Fruit fly (Drosophila melanogaster) whole organism, embryonic: ENCODE measurements around the gene CG7213.
"Not testable (repeated sequence)": the region's sequence is repeated elsewhere in the genome, so short reads cannot be mapped to it uniquely, and the experiment has no call there.

Experiments used
- BEAF-32 ChIP-seq: fragments of 200-800 bp; sonication (Bioruptor generic); optimal IDR thresholded peaks from 3 replicates; lab custom pipeline; 2017; ENCODE audit warnings: missing biosample characterization, missing genetic modification characterization, mild to moderate bottlenecking, moderate library complexity, missing genetic modification reagents
- Blimp-1 ChIP-seq: fragments of 200-800 bp; sonication (Bioruptor generic); optimal IDR thresholded peaks from 3 replicates; lab custom pipeline; 2018; ENCODE audit warnings: missing biosample characterization, missing genetic modification characterization, mild to moderate bottlenecking, moderate library complexity, missing genetic modification reagents
- CG13894 ChIP-seq: fragments of 200-800 bp; sonication (Bioruptor generic); optimal IDR thresholded peaks from 3 replicates; lab custom pipeline; 2018; ENCODE audit warnings: missing biosample characterization, mild to moderate bottlenecking, missing genetic modification characterization, moderate library complexity
- CG2889 ChIP-seq: fragments of 200-800 bp; sonication (Bioruptor generic); IDR thresholded peaks from 3 replicates; pipeline ENCODE4 v1.3.6; 2022; ENCODE audit warnings: missing biosample characterization, missing genetic modification characterization
- CG3163 ChIP-seq: fragments of 200-800 bp; sonication (Bioruptor generic); optimal IDR thresholded peaks from 3 replicates; lab custom pipeline; 2016; ENCODE audit warnings: missing biosample characterization, missing genetic modification characterization
- CG3281 ChIP-seq: fragments of 200-800 bp; sonication (Bioruptor generic); optimal IDR thresholded peaks from 3 replicates; lab custom pipeline; 2017; ENCODE audit warnings: missing biosample characterization, mild to moderate bottlenecking, missing genetic modification characterization
- CG42726 ChIP-seq: fragments of 200-800 bp; sonication (Bioruptor generic); IDR thresholded peaks from 2 replicates; pipeline ENCODE4 v1.3.6; 2022; ENCODE audit warnings: missing biosample characterization, missing genetic modification characterization; ENCODE audit not compliant: partially characterized antibody
- CG4820 ChIP-seq: fragments of 200-800 bp; sonication (Bioruptor generic); optimal IDR thresholded peaks from 3 replicates; lab custom pipeline; 2016; ENCODE audit warnings: missing biosample characterization, missing genetic modification characterization
- CG5180 ChIP-seq: fragments of 200-800 bp; sonication (Bioruptor generic); optimal IDR thresholded peaks from 3 replicates; lab custom pipeline; 2017; ENCODE audit warnings: missing biosample characterization, missing genetic modification characterization, mild to moderate bottlenecking, moderate library complexity, missing genetic modification reagents
- CG5245 ChIP-seq: fragments of 200-800 bp; sonication (Bioruptor generic); optimal IDR thresholded peaks from 3 replicates; lab custom pipeline; 2016; ENCODE audit warnings: missing biosample characterization, missing genetic modification characterization
- CG5953 ChIP-seq: fragments of 200-800 bp; sonication (Bioruptor generic); IDR thresholded peaks from 2 replicates; pipeline ENCODE4 v1.3.6; 2022; ENCODE audit warnings: missing biosample characterization, missing genetic modification characterization
- CG6654 ChIP-seq: fragments of 200-800 bp; sonication (Bioruptor generic); optimal IDR thresholded peaks from 2 replicates; lab custom pipeline; 2017; ENCODE audit warnings: missing biosample characterization, mild to moderate bottlenecking, missing genetic modification characterization
- CG8290 ChIP-seq, 3 experiments: fragments of 200-800 bp; sonication (Bioruptor generic); optimal IDR thresholded peaks; 2 replicates each; lab custom pipeline; 2016 to 2019; ENCODE audit warnings: missing biosample characterization in 3 of 3, missing genetic modification characterization in 3 of 3, mild to moderate bottlenecking in 2 of 3, moderate library complexity in 1 of 3
- CG8944 ChIP-seq: fragments of 200-800 bp; sonication (Bioruptor generic); optimal IDR thresholded peaks from 3 replicates; lab custom pipeline; 2016; ENCODE audit warnings: missing biosample characterization, missing genetic modification characterization
- CG9876 ChIP-seq: fragments of 200-800 bp; sonication (Bioruptor generic); optimal IDR thresholded peaks from 2 replicates; lab custom pipeline; 2016; ENCODE audit warnings: missing biosample characterization, missing genetic modification characterization
- D19A ChIP-seq: fragments of 200-800 bp; optimal IDR thresholded peaks from 3 replicates; lab custom pipeline; 2019; ENCODE audit warnings: missing biosample characterization, mild to moderate bottlenecking, missing genetic modification characterization, moderate library complexity
- D19B ChIP-seq: fragments of 200-800 bp; sonication (Bioruptor generic); optimal IDR thresholded peaks from 2 replicates; lab custom pipeline; 2017; ENCODE audit warnings: missing biosample characterization, mild to moderate bottlenecking, missing genetic modification characterization
- Dfd ChIP-seq, 2 experiments: fragments of >200 bp; optimal IDR thresholded peaks; 2 replicates each; lab custom pipeline; 2017; ENCODE audit warnings: missing biosample characterization in 2 of 2, missing genetic modification characterization in 2 of 2
- E2f2 ChIP-seq: fragments of 200-800 bp; sonication (Bioruptor generic); IDR thresholded peaks from 2 replicates; pipeline ENCODE4 v1.3.6; 2022; ENCODE audit warnings: missing biosample characterization, missing genetic modification characterization
- Ets65A ChIP-seq: fragments of 200-800 bp; sonication (Bioruptor generic); peaks from one replicate; lab custom pipeline; 2016; ENCODE audit warnings: missing biosample characterization, missing genetic modification characterization
- Gsc ChIP-seq: fragments of 200-800 bp; sonication (Bioruptor generic); IDR thresholded peaks from 2 replicates; pipeline ENCODE4 v1.3.6; 2022; ENCODE audit warnings: missing biosample characterization, missing genetic modification characterization
- HLH4C ChIP-seq: fragments of 200-800 bp; sonication (Bioruptor generic); IDR thresholded peaks from 3 replicates; pipeline ENCODE4 v1.3.6; 2022; ENCODE audit warnings: missing biosample characterization, missing genetic modification characterization; ENCODE audit not compliant: partially characterized antibody
- Kr ChIP-seq: fragments of 200-800 bp; sonication (Bioruptor generic); optimal IDR thresholded peaks from 2 replicates; lab custom pipeline; 2017; ENCODE audit warnings: missing biosample characterization, mild to moderate bottlenecking, missing genetic modification characterization
- NfI ChIP-seq: fragments of 200-800 bp; sonication (Bioruptor generic); optimal IDR thresholded peaks from 3 replicates; lab custom pipeline; 2018; ENCODE audit warnings: missing biosample characterization, mild to moderate bottlenecking, missing genetic modification characterization, moderate library complexity
- Xbp1 ChIP-seq: fragments of 200-800 bp; sonication (Bioruptor generic); optimal IDR thresholded peaks from 3 replicates; lab custom pipeline; 2016; ENCODE audit warnings: missing biosample characterization, mild to moderate bottlenecking, missing genetic modification characterization
- abd-A ChIP-seq: fragments of 200-800 bp; sonication (Bioruptor generic); optimal IDR thresholded peaks from 3 replicates; lab custom pipeline; 2019; ENCODE audit warnings: missing biosample characterization, mild to moderate bottlenecking, missing genetic modification characterization, moderate library complexity
- ap ChIP-seq: fragments of 200-800 bp; sonication (Bioruptor generic); IDR thresholded peaks from 2 replicates; pipeline ENCODE4 v1.3.6; 2022; ENCODE audit warnings: missing biosample characterization, missing genetic modification characterization
- btn ChIP-seq: fragments of 200-800 bp; sonication (Bioruptor generic); optimal IDR thresholded peaks from 2 replicates; lab custom pipeline; 2016; ENCODE audit warnings: missing biosample characterization, missing genetic modification characterization
- ems ChIP-seq: fragments of 200-800 bp; sonication (Bioruptor generic); optimal IDR thresholded peaks from 3 replicates; lab custom pipeline; 2016; ENCODE audit warnings: missing biosample characterization, missing genetic modification characterization
- eve ChIP-seq, 2 experiments: fragments of >200 bp; optimal IDR thresholded peaks; 2 replicates each; lab custom pipeline; 2017; ENCODE audit warnings: missing biosample characterization in 2 of 2, missing genetic modification characterization in 2 of 2
- ewg ChIP-seq: fragments of 200-800 bp; sonication (Bioruptor generic); optimal IDR thresholded peaks from 3 replicates; lab custom pipeline; 2017; ENCODE audit warnings: mild to moderate bottlenecking, missing biosample characterization, missing genetic modification reagents, missing genetic modification characterization
- gem ChIP-seq: fragments of 200-800 bp; sonication (Bioruptor generic); optimal IDR thresholded peaks from 2 replicates; lab custom pipeline; 2019; ENCODE audit warnings: missing biosample characterization, mild to moderate bottlenecking, missing genetic modification characterization, moderate library complexity
- hb ChIP-seq: fragments of 200-800 bp; sonication (Bioruptor generic); IDR thresholded peaks from 3 replicates; pipeline ENCODE4 v1.3.6; 2022; ENCODE audit warnings: missing biosample characterization, missing genetic modification characterization; ENCODE audit not compliant: partially characterized antibody
- kni ChIP-seq: fragments of 200-800 bp; sonication (Bioruptor generic); optimal IDR thresholded peaks from 3 replicates; lab custom pipeline; 2017; ENCODE audit warnings: mild to moderate bottlenecking, missing biosample characterization, missing genetic modification reagents, missing genetic modification characterization
- psq ChIP-seq: fragments of 200-800 bp; sonication (Bioruptor generic); optimal IDR thresholded peaks from 2 replicates; lab custom pipeline; 2017; ENCODE audit warnings: missing biosample characterization, missing genetic modification characterization
- schlank ChIP-seq: fragments of 200-800 bp; sonication (Bioruptor generic); optimal IDR thresholded peaks from 2 replicates; lab custom pipeline; 2018; ENCODE audit warnings: missing biosample characterization, mild to moderate bottlenecking, missing genetic modification characterization
- sd ChIP-seq: fragments of 200-800 bp; sonication (Bioruptor generic); optimal IDR thresholded peaks from 3 replicates; lab custom pipeline; 2018; ENCODE audit warnings: missing biosample characterization, mild to moderate bottlenecking, missing genetic modification characterization, moderate library complexity
- stwl ChIP-seq: fragments of 200-800 bp; sonication (Bioruptor generic); optimal IDR thresholded peaks from 3 replicates; lab custom pipeline; 2018; ENCODE audit warnings: missing biosample characterization, mild to moderate bottlenecking, missing genetic modification characterization, moderate library complexity
- trem ChIP-seq: fragments of 200-800 bp; optimal IDR thresholded peaks from 3 replicates; lab custom pipeline; 2019; ENCODE audit warnings: missing biosample characterization, mild to moderate bottlenecking, missing genetic modification characterization, moderate library complexity
- ttk ChIP-seq: fragments of 200-800 bp; sonication (Bioruptor generic); IDR thresholded peaks from 2 replicates; pipeline ENCODE4 v2.1.2; 2022; ENCODE audit warnings: missing biosample characterization, missing genetic modification characterization
- vvl ChIP-seq: fragments of 200-800 bp; sonication (Bioruptor generic); IDR thresholded peaks from 2 replicates; pipeline ENCODE4 v1.3.6; 2022; ENCODE audit warnings: missing biosample characterization, missing genetic modification characterization
- wek ChIP-seq: fragments of 200-800 bp; sonication (Bioruptor generic); optimal IDR thresholded peaks from 3 replicates; lab custom pipeline; 2018; ENCODE audit warnings: missing biosample characterization, mild to moderate bottlenecking, missing genetic modification characterization, moderate library complexity
- zen ChIP-seq: fragments of 200-800 bp; sonication (Bioruptor generic); optimal IDR thresholded peaks from 3 replicates; lab custom pipeline; 2018; ENCODE audit warnings: missing biosample characterization, mild to moderate bottlenecking, missing genetic modification characterization, moderate library complexity
- zfh1 ChIP-seq: fragments of 200-800 bp; sonication (Bioruptor generic); IDR thresholded peaks from 3 replicates; pipeline ENCODE4 v1.3.6; 2022; ENCODE audit warnings: missing biosample characterization, missing genetic modification characterization

Gene CG7213

DNA sequence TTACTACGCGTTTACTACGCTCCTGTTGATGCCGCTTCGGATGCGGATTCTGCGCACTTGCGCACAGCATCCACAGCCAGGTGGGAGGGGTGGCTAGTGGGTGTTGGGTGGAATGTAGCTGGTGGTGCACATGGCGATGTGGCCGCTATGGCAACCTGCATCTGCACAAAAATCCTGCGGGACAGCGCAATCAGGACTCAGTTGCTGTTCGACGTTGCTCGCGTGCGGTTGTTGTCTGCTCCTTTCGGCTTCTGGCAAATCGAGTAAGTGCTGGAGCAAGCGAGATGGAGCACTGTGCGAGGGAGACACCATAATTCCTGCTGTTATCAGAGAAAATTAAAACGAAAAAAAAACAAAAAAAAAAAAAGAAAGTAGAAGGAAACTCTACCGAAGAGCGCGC lies 531 bp upstream of the CG7213 start (continued):
- TF ChIP-seq ttk (GFP tag; lab: Robert Waterston, UW), result no peak
- TF ChIP-seq CG6654 (GFP tag; lab: Kevin White, UChicago), result no peak
- no peak for TF ChIP-seq CG8944 (GFP tag; lab: Kevin White, UChicago)
- TF ChIP-seq psq (GFP tag; lab: Kevin White, UChicago), result no peak
- TF ChIP-seq ems, result no peak
- TF ChIP-seq CG3281, result no peak
- no peak for TF ChIP-seq CG2889
- no peak for TF ChIP-seq schlank
- TF ChIP-seq CG5245 (GFP tag; lab: Kevin White, UChicago), result no peak
- TF ChIP-seq btn (GFP tag; lab: Kevin White, UChicago), result no peak
- 0 out of 3 replicates have a peak, but pooled peaks have one; percentile 18 for TF ChIP-seq HLH4C (GFP tag; lab: Robert Waterston, UW)
- TF ChIP-seq CG5180, result no peak
- TF ChIP-seq, all 482 proteins: peak for 14

DNA sequence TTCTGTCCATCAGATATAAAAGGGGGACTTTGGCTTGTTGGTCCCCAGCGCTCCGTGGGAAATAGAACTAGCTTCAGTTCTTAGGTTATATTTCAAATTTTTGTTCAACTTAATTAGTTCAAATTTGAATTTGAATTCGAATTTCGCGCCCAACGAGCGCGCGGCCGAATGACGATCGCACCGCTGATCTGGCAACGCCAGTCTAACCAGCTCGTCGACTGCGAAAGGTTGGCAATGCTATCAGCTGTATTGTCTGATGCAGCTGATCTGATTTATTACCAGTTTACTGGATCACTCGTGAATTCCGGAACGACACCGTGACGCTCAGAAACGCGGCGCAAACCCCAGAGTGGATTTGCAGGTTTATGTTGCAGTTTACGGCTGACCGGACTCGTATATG lies 2.1 kb downstream of the CG7213 start, which contains the start of gene Dscam4:
Gene Dscam4, plus strand, starts transcription at position 301 of the 400 bp plus-strand sequence.
- not testable (repeated sequence) for TF ChIP-seq Kr, Xbp1, CG3163 (GFP tag; lab: Kevin White, UChicago)

DNA sequence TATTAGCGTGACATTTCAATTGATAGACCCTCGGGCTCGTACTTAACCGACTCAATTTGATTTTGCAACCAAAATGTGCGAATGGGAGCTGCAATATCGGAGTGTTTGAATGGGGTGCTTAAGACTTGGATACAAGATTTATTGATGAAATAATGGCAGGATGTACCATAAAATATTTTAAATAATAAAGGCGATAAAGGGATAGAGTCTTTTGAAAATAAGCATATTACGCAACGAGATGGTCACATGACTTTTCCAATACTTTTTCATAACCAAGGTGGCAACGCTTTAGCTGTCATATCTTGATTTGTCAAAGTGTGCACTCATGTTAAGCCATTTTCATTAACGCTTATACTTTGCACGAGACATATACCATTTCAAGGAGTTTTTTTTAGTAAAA lies 11.5 kb downstream of the CG7213 start, which contains the start of gene eIF4E3:
Gene eIF4E3, plus strand, starts transcription at position 301 of the 400 bp plus-strand sequence.
- TF ChIP-seq E2f2 (GFP tag; lab: Robert Waterston, UW) (no peak), stwl (tag; lab: Kevin White, UChicago) (peak; percentile 63)

DNA sequence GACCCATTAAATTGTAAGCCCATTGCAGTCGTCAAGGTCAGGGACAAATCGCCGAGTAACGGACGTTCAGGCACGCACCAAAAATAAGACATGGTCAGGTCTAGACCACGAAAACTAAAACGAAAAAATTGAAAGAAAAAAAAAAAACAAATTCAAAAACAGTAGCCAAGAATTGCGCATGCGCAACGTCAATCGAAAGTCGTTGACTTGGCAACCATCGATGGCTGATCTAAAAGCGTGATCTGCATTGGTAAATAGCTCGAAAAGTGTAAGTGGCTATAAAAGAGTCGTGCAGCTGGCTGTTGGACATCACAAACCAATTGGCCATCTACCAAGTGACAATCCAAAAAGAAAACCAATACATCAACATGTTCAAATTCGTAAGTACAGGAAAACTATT lies 18.6 kb downstream of the CG7213 start, which contains the start of gene CG13678:
Gene CG13678, plus strand, starts transcription at position 307 of the 400 bp plus-strand sequence.
- 0 out of 2 replicates have a peak, but pooled peaks have one; percentile 44 for TF ChIP-seq vvl (GFP tag; lab: Robert Waterston, UW)
- no peak for TF ChIP-seq gem (tag; lab: Kevin White, UChicago)
- no peak for TF ChIP-seq CG5953 (GFP tag; lab: Robert Waterston, UW)
- no peak for TF ChIP-seq eve (GFP tag; optimal IDR thresholded peaks at IDR 0.05; lab: Kevin White, UChicago)
- TF ChIP-seq Blimp-1 (GFP tag; lab: Kevin White, UChicago), result peak; percentile 87
- peak; percentile 79 for TF ChIP-seq kni (GFP tag; lab: Kevin White, UChicago)

DNA sequence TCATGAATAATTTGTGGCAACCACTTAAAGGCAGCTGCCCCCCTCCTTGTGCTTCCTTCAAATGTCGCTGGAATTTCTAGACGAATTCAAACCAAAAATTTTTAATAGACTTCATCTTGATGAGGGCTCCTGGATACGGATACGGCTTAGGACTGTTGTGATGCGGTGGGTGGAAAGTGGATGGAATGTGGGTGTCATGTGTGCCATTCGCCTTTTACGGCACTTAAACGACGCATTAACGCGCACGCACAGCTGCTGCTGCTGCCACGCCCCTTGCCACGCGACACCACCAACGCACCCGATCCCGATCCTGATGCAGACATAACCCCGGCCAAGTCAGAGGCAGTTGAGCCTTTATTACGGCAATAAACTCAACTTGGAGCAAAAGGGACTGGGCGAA lies 20.7 kb downstream of the CG7213 start:
- TF ChIP-seq D19B, result no peak
- TF ChIP-seq CG13894 (tag; lab: Kevin White, UChicago), result peak; percentile 30
- no peak for TF ChIP-seq CG4820
- no peak for TF ChIP-seq trem (tag; lab: Kevin White, UChicago)
- no peak for TF ChIP-seq Dfd (GFP tag; optimal IDR thresholded peaks at IDR 0.05; lab: Kevin White, UChicago)
- no peak for TF ChIP-seq wek (GFP tag; lab: Kevin White, UChicago)
- no peak for TF ChIP-seq CG8290 (GFP tag; optimal IDR thresholded peaks at IDR 0.05; lab: Kevin White, UChicago)
- no peak for TF ChIP-seq CG8290 (tag; optimal IDR thresholded peaks at IDR 0.05; lab: Kevin White, UChicago)
- peak; percentile 50 for TF ChIP-seq Ets65A (GFP tag; lab: Kevin White, UChicago)
- TF ChIP-seq hb (GFP tag; lab: Robert Waterston, UW), result no peak
- TF ChIP-seq BEAF-32, result no peak
- TF ChIP-seq Gsc (GFP tag; lab: Robert Waterston, UW), result no peak
- no peak for TF ChIP-seq NfI (GFP tag; lab: Kevin White, UChicago)
- peak; percentile 71 for TF ChIP-seq sd (tag; lab: Kevin White, UChicago)
- TF ChIP-seq abd-A (tag; lab: Kevin White, UChicago), result peak; percentile 89
- TF ChIP-seq D19A (tag; lab: Kevin White, UChicago), result no peak
- no peak for TF ChIP-seq zen
- no peak for TF ChIP-seq CG9876
- no peak for TF ChIP-seq ap
- TF ChIP-seq ewg, result no peak
- no peak for TF ChIP-seq zfh1 (GFP tag; lab: Robert Waterston, UW)
- TF ChIP-seq CG42726 (GFP tag; lab: Robert Waterston, UW), result no peak
